Worm (Caenorhabditis elegans) whole organism, young adult: ENCODE measurements around the gene F09C6.10.
"Not testable (repeated sequence)": the region's sequence is repeated elsewhere in the genome, so short reads cannot be mapped to it uniquely, and the experiment has no call there.

Source experiments
- C17E4.6 ChIP-seq: fragments of 200-800 bp; sonication (Bioruptor generic); IDR thresholded peaks from 2 replicates; pipeline ENCODE4 v1.3.6; 2022; ENCODE audit warnings: missing genetic modification reagents, missing genetic modification characterization, missing compliant biosample characterization
- F23B12.7 ChIP-seq: sonication (generic microtip); optimal IDR thresholded peaks from 2 replicates; lab custom pipeline; 2017; ENCODE audit warnings: missing genetic modification characterization, mild to moderate bottlenecking, missing compliant biosample characterization, antibody characterized with exemption, moderate library complexity; ENCODE audit not compliant: insufficient read depth
- F39B2.1 ChIP-seq: fragments of 200-800 bp; sonication (Bioruptor generic); IDR thresholded peaks from 2 replicates; pipeline ENCODE4 v1.3.6; 2022; ENCODE audit warnings: missing genetic modification reagents, missing genetic modification characterization, missing compliant biosample characterization
- Y53G8AR.9 ChIP-seq: fragments of 200-800 bp; sonication (Bioruptor generic); conservative IDR thresholded peaks from 2 replicates; pipeline ENCODE4 v1.3.6; 2022; ENCODE audit warnings: missing genetic modification reagents, missing genetic modification characterization, missing compliant biosample characterization
- ZK185.1 ChIP-seq: sonication (generic microtip); optimal IDR thresholded peaks from 2 replicates; lab custom pipeline; 2016; ENCODE audit warnings: mild to moderate bottlenecking, missing genetic modification characterization, missing compliant biosample characterization; ENCODE audit not compliant: poor library complexity, severe bottlenecking
- ceh-27 ChIP-seq: fragments of 200-800 bp; sonication (Bioruptor generic); optimal IDR thresholded peaks from 2 replicates; lab custom pipeline; 2018; ENCODE audit warnings: mild to moderate bottlenecking, missing genetic modification characterization, moderate library complexity, missing compliant biosample characterization
- ceh-40 ChIP-seq: fragments of 200-800 bp; sonication (Bioruptor generic); IDR thresholded peaks from 2 replicates; pipeline ENCODE4 v1.3.6; 2022; ENCODE audit warnings: missing genetic modification characterization, missing compliant biosample characterization
- hmg-1.2 ChIP-seq: fragments of 200-800 bp; sonication (Bioruptor generic); IDR thresholded peaks from 2 replicates; pipeline ENCODE4 v1.3.6; 2022; ENCODE audit warnings: missing genetic modification reagents, missing genetic modification characterization, missing compliant biosample characterization
- lin-35 ChIP-seq, 3 experiments: fragments of 150-350 bp in 2 of 3; sonication (generic microtip) in 1 of 3; optimal IDR thresholded peaks; 2 replicates each; lab custom pipeline; 2014 to 2018; ENCODE audit warnings: missing biosample characterization in 3 of 3, missing genetic modification characterization in 3 of 3, missing genetic modification reagents in 3 of 3
- madf-6 ChIP-seq: fragments of 200-800 bp; sonication (Bioruptor generic); IDR thresholded peaks from 2 replicates; pipeline ENCODE4 v1.3.6; 2022; ENCODE audit warnings: missing genetic modification reagents, missing genetic modification characterization, missing compliant biosample characterization
- rcor-1 ChIP-seq: fragments of 200-800 bp; sonication (Bioruptor generic); IDR thresholded peaks from 2 replicates; pipeline ENCODE4 v1.3.6; 2022; ENCODE audit warnings: missing genetic modification reagents, missing genetic modification characterization, missing compliant biosample characterization
- tbx-9 ChIP-seq: sonication (generic microtip); optimal IDR thresholded peaks from 2 replicates; lab custom pipeline; 2016; ENCODE audit warnings: borderline replicate concordance, missing genetic modification characterization, inconsistent platforms, missing compliant biosample characterization
- unc-62 ChIP-seq: fragments of 150-350 bp; optimal IDR thresholded peaks from 2 replicates; lab custom pipeline; 2014; ENCODE audit warnings: missing biosample characterization, missing genetic modification reagents, missing genetic modification characterization

DNA sequence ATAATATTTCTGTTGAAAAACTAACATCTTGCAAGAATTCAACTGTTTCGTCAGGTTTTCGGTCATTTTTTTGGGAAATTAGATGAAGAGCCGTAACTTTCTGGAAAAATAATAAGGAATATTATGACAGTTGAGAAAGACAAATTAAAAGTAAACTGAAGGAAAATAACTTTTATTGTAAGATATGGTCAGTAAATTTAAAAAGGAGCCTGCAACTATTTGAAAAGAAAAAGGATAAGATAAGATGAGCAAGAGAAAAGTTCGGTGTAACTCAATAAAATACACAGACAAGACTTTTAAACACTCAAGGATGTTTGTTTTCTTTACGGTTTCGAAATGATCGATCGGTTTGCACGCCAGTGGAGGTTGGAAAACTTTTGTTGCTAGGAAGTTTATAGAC, 33.6 kb upstream of the F09C6.10 start, which contains the start of gene fbxa-111:
- TF ChIP-seq F23B12.7 (tag; lab: Kevin White, UChicago); lin-35 (GFP tag; optimal IDR thresholded peaks at IDR 0.05; lab: Kevin White, UChicago); tbx-9 (tag; lab: Kevin White, UChicago); ceh-27 (GFP tag; lab: Kevin White, UChicago); hmg-1.2; unc-62 (GFP tag; lab: Kevin White, UChicago); ZK185.1 (tag; lab: Kevin White, UChicago); ceh-40 (GFP tag; lab: Robert Waterston, UW); F39B2.1 (GFP tag; lab: Robert Waterston, UW); C17E4.6 (GFP tag; lab: Robert Waterston, UW); Y53G8AR.9 (GFP tag; lab: Robert Waterston, UW); rcor-1 (GFP tag; lab: Robert Waterston, UW); madf-6 (GFP tag; lab: Robert Waterston, UW): not testable (repeated sequence)
